Worm (Caenorhabditis elegans) whole organism, late embryonic: ENCODE data around the gene C27D8.4.
"Not testable (repeated sequence)": the region's sequence is repeated elsewhere in the genome, so short reads cannot be mapped to it uniquely, and the experiment has no call there.

Experiments
- C08G9.2 ChIP-seq: sonication (generic microtip); optimal IDR thresholded peaks from 2 replicates; lab custom pipeline; 2016; ENCODE audit warnings: mild to moderate bottlenecking, missing genetic modification characterization, moderate library complexity, missing compliant biosample characterization
- F13H6.1 ChIP-seq: sonication (generic microtip); optimal IDR thresholded peaks from 2 replicates; lab custom pipeline; 2016; ENCODE audit warnings: missing genetic modification characterization, missing compliant biosample characterization
- K02D7.2 ChIP-seq: sonication (generic microtip); optimal IDR thresholded peaks from 2 replicates; lab custom pipeline; 2017; ENCODE audit warnings: mild to moderate bottlenecking, missing genetic modification characterization, missing compliant biosample characterization
- K09A11.1 ChIP-seq: sonication (generic microtip); optimal IDR thresholded peaks from 2 replicates; lab custom pipeline; 2017; ENCODE audit warnings: antibody characterized with exemption, mild to moderate bottlenecking, missing genetic modification characterization, missing compliant biosample characterization; ENCODE audit not compliant: insufficient read depth
- T23F11.4 ChIP-seq: fragments of 200-800 bp; sonication (Bioruptor generic); optimal IDR thresholded peaks from 2 replicates; lab custom pipeline; 2018; ENCODE audit warnings: mild to moderate bottlenecking, missing genetic modification characterization, missing compliant biosample characterization
- Y22D7AL.16 ChIP-seq: sonication (generic microtip); optimal IDR thresholded peaks from 2 replicates; lab custom pipeline; 2016; ENCODE audit warnings: missing genetic modification characterization, missing compliant biosample characterization
- ceh-2 ChIP-seq: sonication (generic microtip); optimal IDR thresholded peaks from 2 replicates; lab custom pipeline; 2016; ENCODE audit warnings: missing genotype, missing genetic modification characterization, missing compliant biosample characterization
- ceh-24 ChIP-seq: sonication (generic microtip); optimal IDR thresholded peaks from 2 replicates; lab custom pipeline; 2016; ENCODE audit warnings: mild to moderate bottlenecking, missing genetic modification characterization, missing compliant biosample characterization
- ceh-31 ChIP-seq: sonication (generic microtip); optimal IDR thresholded peaks from 2 replicates; lab custom pipeline; 2016; ENCODE audit warnings: missing genetic modification characterization, missing compliant biosample characterization
- ceh-34 ChIP-seq: sonication (generic microtip); optimal IDR thresholded peaks from 2 replicates; lab custom pipeline; 2016; ENCODE audit warnings: mild to moderate bottlenecking, missing genetic modification characterization, missing compliant biosample characterization
- ceh-6 ChIP-seq: fragments of 200-800 bp; sonication (Bioruptor generic); optimal IDR thresholded peaks from 2 replicates; lab custom pipeline; 2018; ENCODE audit warnings: mild to moderate bottlenecking, missing genetic modification characterization, missing compliant biosample characterization
- ceh-9 ChIP-seq: sonication (generic microtip); optimal IDR thresholded peaks from 2 replicates; lab custom pipeline; 2016; ENCODE audit warnings: mild to moderate bottlenecking, missing genetic modification characterization, inconsistent platforms, missing compliant biosample characterization
- che-1 ChIP-seq: sonication (generic microtip); optimal IDR thresholded peaks from 2 replicates; lab custom pipeline; 2016; ENCODE audit warnings: mild to moderate bottlenecking, missing genetic modification characterization, missing compliant biosample characterization
- dmd-4 ChIP-seq: sonication (generic microtip); optimal IDR thresholded peaks from 2 replicates; lab custom pipeline; 2016; ENCODE audit warnings: borderline replicate concordance, missing genetic modification characterization, missing compliant biosample characterization
- dve-1 ChIP-seq: sonication (generic microtip); optimal IDR thresholded peaks from 2 replicates; lab custom pipeline; 2017; ENCODE audit warnings: antibody characterized with exemption, mild to moderate bottlenecking, missing genetic modification characterization, missing compliant biosample characterization
- elt-2 ChIP-seq: sonication (generic microtip); optimal IDR thresholded peaks from 2 replicates; lab custom pipeline; 2016; ENCODE audit warnings: missing genetic modification reagents, missing genetic modification characterization, missing compliant biosample characterization
- ets-4 ChIP-seq: sonication (generic microtip); optimal IDR thresholded peaks from 2 replicates; lab custom pipeline; 2016; ENCODE audit warnings: missing genetic modification characterization, missing compliant biosample characterization
- eyg-1 ChIP-seq: sonication (generic microtip); optimal IDR thresholded peaks from 2 replicates; lab custom pipeline; 2016; ENCODE audit warnings: missing genotype, missing genetic modification characterization, missing compliant biosample characterization
- hlh-13 ChIP-seq: fragments of 200-800 bp; sonication (Bioruptor generic); optimal IDR thresholded peaks from 2 replicates; lab custom pipeline; 2018; ENCODE audit warnings: mild to moderate bottlenecking, missing genetic modification characterization, missing compliant biosample characterization
- hlh-30 ChIP-seq: sonication (generic microtip); optimal IDR thresholded peaks from 2 replicates; lab custom pipeline; 2017; ENCODE audit warnings: antibody characterized with exemption, missing genetic modification characterization, missing compliant biosample characterization; ENCODE audit not compliant: insufficient read depth
- hlh-8 ChIP-seq: sonication (generic microtip); optimal IDR thresholded peaks from 2 replicates; lab custom pipeline; 2016; ENCODE audit warnings: missing genotype, missing genetic modification characterization, missing compliant biosample characterization
- lim-6 ChIP-seq: sonication (generic microtip); optimal IDR thresholded peaks from 2 replicates; lab custom pipeline; 2016; ENCODE audit warnings: missing genetic modification characterization, missing compliant biosample characterization
- lin-11 ChIP-seq: fragments of 200-800 bp; sonication (Bioruptor generic); optimal IDR thresholded peaks from 2 replicates; lab custom pipeline; 2018; ENCODE audit warnings: mild to moderate bottlenecking, missing genetic modification characterization, missing compliant biosample characterization
- mec-3 ChIP-seq: sonication (generic microtip); optimal IDR thresholded peaks from 2 replicates; lab custom pipeline; 2016; ENCODE audit warnings: borderline replicate concordance, missing genetic modification characterization, missing compliant biosample characterization
- nfya-1 ChIP-seq: sonication (generic microtip); optimal IDR thresholded peaks from 2 replicates; lab custom pipeline; 2017; ENCODE audit warnings: missing genetic modification characterization, mild to moderate bottlenecking, missing compliant biosample characterization, antibody characterized with exemption, moderate library complexity
- npax-4 ChIP-seq: sonication (generic microtip); optimal IDR thresholded peaks from 2 replicates; lab custom pipeline; 2016; ENCODE audit warnings: missing genetic modification characterization, missing compliant biosample characterization
- pax-1 ChIP-seq: fragments of 150-350 bp; optimal IDR thresholded peaks from 2 replicates; lab custom pipeline; 2014; ENCODE audit warnings: missing biosample characterization, missing genetic modification characterization
- pros-1 ChIP-seq: fragments of 150-350 bp; optimal IDR thresholded peaks from 2 replicates; lab custom pipeline; 2014; ENCODE audit warnings: missing biosample characterization, missing genetic modification reagents, missing genetic modification characterization
- ref-2 ChIP-seq: sonication (generic microtip); optimal IDR thresholded peaks from 2 replicates; lab custom pipeline; 2016; ENCODE audit warnings: missing genetic modification characterization, missing compliant biosample characterization
- rnt-1 ChIP-seq: sonication (generic microtip); optimal IDR thresholded peaks from 2 replicates; lab custom pipeline; 2016; ENCODE audit warnings: missing genetic modification characterization, missing compliant biosample characterization
- sox-2 ChIP-seq: fragments of 200-800 bp; sonication (Bioruptor generic); IDR thresholded peaks from 2 replicates; pipeline ENCODE4 v1.3.6; 2022; ENCODE audit warnings: missing genetic modification reagents, missing genetic modification characterization, missing compliant biosample characterization
- sox-4 ChIP-seq: sonication (generic microtip); optimal IDR thresholded peaks from 2 replicates; lab custom pipeline; 2017; ENCODE audit warnings: mild to moderate bottlenecking, missing genetic modification characterization, inconsistent platforms, missing compliant biosample characterization
- tbx-2 ChIP-seq: sonication (generic microtip); optimal IDR thresholded peaks from 2 replicates; lab custom pipeline; 2016; ENCODE audit warnings: missing genetic modification characterization, missing compliant biosample characterization
- ttx-3 ChIP-seq: sonication (generic microtip); optimal IDR thresholded peaks from 2 replicates; lab custom pipeline; 2016; ENCODE audit warnings: missing genetic modification reagents, missing genetic modification characterization, missing compliant biosample characterization
- unc-3 ChIP-seq, 2 experiments: fragments of 200-800 bp in 1 of 2; sonication (Bioruptor generic) in 1 of 2; sonication (generic microtip) in 1 of 2; conservative IDR thresholded peaks in 1 of 2; optimal IDR thresholded peaks in 1 of 2; 2 replicates each; pipeline versions ENCODE4 v1.3.6 to Lab custom; 2016 to 2022; ENCODE audit warnings: missing compliant biosample characterization in 2 of 2, missing genetic modification characterization in 2 of 2, missing genetic modification reagents in 1 of 2
- zip-5 ChIP-seq: sonication (generic microtip); optimal IDR thresholded peaks from 2 replicates; lab custom pipeline; 2016; ENCODE audit warnings: missing genetic modification characterization, missing compliant biosample characterization
- ztf-16 ChIP-seq: sonication (generic microtip); optimal IDR thresholded peaks from 2 replicates; lab custom pipeline; 2017; ENCODE audit warnings: missing genetic modification characterization, missing compliant biosample characterization

Gene C27D8.4

DNA sequence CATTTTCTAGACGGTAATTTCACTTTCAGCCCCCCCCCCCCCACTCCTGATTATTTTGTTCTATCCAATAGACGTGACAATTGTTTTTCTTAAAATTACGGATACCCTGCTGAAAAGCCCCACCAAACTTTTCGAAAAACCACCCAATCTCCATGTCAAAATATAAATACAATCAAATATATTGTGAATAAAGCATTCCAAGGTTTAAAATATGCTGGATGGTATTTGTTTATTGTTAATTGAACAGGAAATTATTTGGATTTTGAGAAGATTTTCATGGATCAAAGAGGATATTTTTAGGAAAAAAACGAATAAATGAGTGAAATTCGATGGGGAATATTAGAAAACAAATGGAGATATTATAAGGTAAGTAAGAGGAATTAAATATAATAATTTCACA is at the start of gene C27D8.4:
Gene C27D8.4 (plus strand): TSS at position 301 of the 400 bp plus-strand sequence.
- no peak for TF ChIP-seq ceh-9 (tag; lab: Kevin White, UChicago)
- TF ChIP-seq dmd-4 (tag; lab: Kevin White, UChicago), result no peak
- TF ChIP-seq zip-5, result no peak
- no peak for TF ChIP-seq tbx-2 (tag; lab: Kevin White, UChicago)
- no peak for TF ChIP-seq npax-4 (tag; lab: Kevin White, UChicago)
- no peak for TF ChIP-seq ztf-16 (tag; lab: Kevin White, UChicago)
- no peak for TF ChIP-seq elt-2
- no peak for TF ChIP-seq ceh-2 (tag; lab: Kevin White, UChicago)
- TF ChIP-seq K09A11.1 (tag; lab: Kevin White, UChicago), result no peak
- no peak for TF ChIP-seq mec-3 (tag; lab: Kevin White, UChicago)
- TF ChIP-seq T23F11.4 (GFP tag; lab: Kevin White, UChicago), result no peak
- TF ChIP-seq F13H6.1 (tag; lab: Kevin White, UChicago), result no peak
- TF ChIP-seq sox-4 (tag; lab: Kevin White, UChicago), result no peak
- no peak for TF ChIP-seq unc-3 (GFP tag; conservative IDR thresholded peaks at IDR 0.05; lab: Robert Waterston, UW)
- TF ChIP-seq unc-3 (tag; optimal IDR thresholded peaks at IDR 0.05; lab: Kevin White, UChicago), result no peak
- no peak for TF ChIP-seq ets-4
- no peak for TF ChIP-seq rnt-1 (tag; lab: Kevin White, UChicago)
- no peak for TF ChIP-seq ref-2 (tag; lab: Kevin White, UChicago)

DNA sequence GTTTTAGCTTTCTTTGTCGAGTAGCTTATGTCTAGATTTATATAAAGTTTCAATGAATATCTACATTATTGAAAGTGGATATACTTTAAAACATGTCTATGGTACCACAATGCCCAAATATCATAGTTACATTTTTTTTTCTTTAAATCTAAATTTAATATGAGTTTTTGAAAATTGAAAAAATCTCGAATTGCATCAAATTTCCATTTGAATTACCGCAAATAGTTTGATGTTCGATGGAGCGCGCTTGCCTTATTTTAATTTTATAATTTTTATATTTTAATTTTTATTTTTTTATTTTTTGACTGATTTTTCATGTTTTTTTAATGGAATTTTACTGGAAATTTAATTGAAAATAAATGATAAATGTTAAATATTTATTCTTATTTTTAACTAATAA is 29.2 kb upstream of the C27D8.4 start, which contains the start of gene T23B5.4:
Gene T23B5.4 (plus strand): TSS at position 301 of the 400 bp plus-strand sequence.
- TF ChIP-seq ceh-2 (tag; lab: Kevin White, UChicago) (no peak), ceh-34 (tag; lab: Kevin White, UChicago) (no peak), ceh-24 (no peak), che-1 (tag; lab: Kevin White, UChicago) (no peak), hlh-30 (tag; lab: Kevin White, UChicago) (no peak), unc-3 (GFP tag; conservative IDR thresholded peaks at IDR 0.05; lab: Robert Waterston, UW) (no peak), unc-3 (tag; optimal IDR thresholded peaks at IDR 0.05; lab: Kevin White, UChicago) (no peak), Y22D7AL.16 (tag; lab: Kevin White, UChicago) (no peak)

DNA sequence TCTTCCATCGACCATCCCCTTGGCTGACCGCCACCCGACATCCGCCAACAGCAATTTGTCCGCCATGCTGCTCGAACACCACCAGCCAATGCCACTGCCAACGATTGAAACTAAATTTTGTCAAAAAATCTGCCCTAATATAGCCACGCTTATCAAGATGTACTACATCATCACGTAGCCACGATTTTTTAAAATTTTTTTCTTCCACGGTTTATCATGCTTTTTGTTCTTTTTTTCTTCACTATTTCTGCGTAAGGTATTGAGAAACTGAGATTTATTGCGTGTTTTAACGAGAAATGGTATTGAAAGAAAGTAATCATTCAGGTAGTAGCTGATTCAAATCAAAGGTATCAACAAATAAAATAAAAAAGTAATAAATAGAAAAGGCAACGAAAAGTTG is 26.8 kb upstream of the C27D8.4 start, which contains the start of gene T23B5.6:
Gene T23B5.6 (minus strand): TSS at position 101 of the 400 bp plus-strand sequence.
- TF ChIP-seq lin-11, nfya-1, elt-2: not testable (repeated sequence)

DNA sequence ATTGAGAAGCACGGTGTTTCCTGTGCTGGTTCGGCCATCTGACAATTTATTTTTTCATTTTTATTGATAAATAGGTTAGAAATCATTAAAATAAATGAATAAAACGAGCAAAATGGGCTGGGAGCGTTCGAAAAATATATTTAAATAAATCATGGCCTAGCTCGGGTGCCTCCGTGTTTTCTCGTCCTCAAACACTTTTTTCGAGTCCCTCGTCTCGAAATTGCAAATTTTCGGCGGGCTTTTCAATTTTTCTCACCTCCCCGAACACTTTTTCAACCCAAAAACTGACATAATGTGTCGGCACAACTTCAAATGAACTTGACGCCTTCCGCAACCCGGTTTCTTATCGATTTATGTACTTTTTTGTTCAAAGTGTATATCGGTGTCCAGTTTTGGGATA is 19.6 kb upstream of the C27D8.4 start, which contains the start of gene prmt-9:
Gene prmt-9 (minus strand): TSS at position 38 of the 400 bp plus-strand sequence.
- TF ChIP-seq C08G9.2 (peak; percentile 28), dve-1 (tag; lab: Kevin White, UChicago) (no peak), ceh-31 (tag; lab: Kevin White, UChicago) (peak; percentile 51)

DNA sequence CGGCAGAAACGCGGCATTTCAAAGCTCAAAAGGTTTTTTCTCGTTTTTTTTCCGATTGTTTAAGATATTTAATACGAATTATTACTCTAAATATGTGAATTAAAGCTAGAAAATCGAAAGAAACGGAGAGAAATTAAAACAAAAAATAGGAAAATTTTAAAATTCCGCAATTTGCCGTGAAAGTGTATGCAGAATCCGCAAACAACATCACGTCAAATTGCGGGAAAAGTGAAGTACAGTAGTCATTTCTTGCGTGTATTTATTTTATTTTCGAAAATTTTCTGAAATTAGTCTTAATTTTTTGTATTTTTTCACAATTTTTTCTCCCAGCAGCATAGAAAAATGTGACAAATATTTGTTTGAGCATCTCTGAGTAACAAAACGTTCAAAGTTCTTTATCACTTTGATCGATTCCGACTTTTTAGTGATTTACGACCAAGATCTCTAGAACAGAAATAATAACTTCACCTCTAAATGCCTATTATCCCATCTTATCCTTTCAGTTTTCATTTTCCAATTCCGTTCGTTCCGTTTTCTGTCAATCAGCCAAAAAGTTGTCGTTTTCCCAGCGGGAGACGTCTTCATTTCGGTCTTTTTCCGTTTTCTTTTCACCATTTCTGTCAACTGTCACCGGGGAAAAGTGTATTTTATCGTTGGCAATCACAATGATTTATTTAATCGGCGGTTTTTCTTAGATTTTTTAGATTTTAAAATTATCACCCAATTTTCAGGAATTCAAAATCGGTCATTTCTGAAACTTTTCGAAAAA is 18.9 kb upstream of the C27D8.4 start:
- TF ChIP-seq hlh-8 (tag; lab: Kevin White, UChicago) (no peak), dmd-4 (tag; lab: Kevin White, UChicago) (no peak), pax-1 (tag; lab: Kevin White, UChicago) (no peak), ref-2 (tag; lab: Kevin White, UChicago) (no peak), lim-6 (tag; lab: Kevin White, UChicago) (no peak), pros-1 (no peak), tbx-2 (tag; lab: Kevin White, UChicago) (no peak), npax-4 (tag; lab: Kevin White, UChicago) (no peak), che-1 (tag; lab: Kevin White, UChicago) (no peak), zip-5 (no peak), ttx-3 (tag; lab: Kevin White, UChicago) (no peak), K02D7.2 (tag; lab: Kevin White, UChicago) (no peak), K09A11.1 (tag; lab: Kevin White, UChicago) (no peak), hlh-13 (GFP tag; lab: Kevin White, UChicago) (no peak), eyg-1 (no peak), sox-2 (GFP tag; lab: Robert Waterston, UW) (no peak), ceh-6 (GFP tag; lab: Kevin White, UChicago) (no peak)
